Fruit fly (Drosophila melanogaster): ENCODE measurements around the gene yata.

The yata gene

DNA sequence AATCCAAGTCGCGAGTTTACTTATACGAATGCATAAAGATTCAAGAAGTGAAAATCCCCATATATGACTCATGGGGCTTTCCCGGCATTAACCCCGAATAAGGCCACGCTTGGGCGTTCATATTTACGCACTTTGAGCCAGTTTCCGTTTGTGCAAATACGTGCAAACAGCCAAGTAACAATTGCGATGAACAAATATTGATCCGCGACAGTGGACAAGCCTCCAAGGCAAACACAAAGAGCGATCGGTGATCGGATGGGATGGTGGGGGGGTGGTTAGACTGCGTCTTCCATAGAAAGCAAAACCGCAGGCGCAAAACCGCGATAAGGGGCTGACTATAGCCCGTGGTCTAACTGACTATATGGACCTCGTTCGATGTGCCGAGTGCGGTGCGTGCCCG is 8.2 kb downstream of the yata start (continued):
- TF ChIP-seq nau (GFP tag; optimal IDR thresholded peaks at IDR 0.05), result peak; percentile 49
- TF ChIP-seq CG1024 (GFP tag; IDR thresholded peaks at IDR 0.05), result no peak
- peak; percentile 5 for TF ChIP-seq CG13296 (GFP tag; optimal IDR thresholded peaks at IDR 0.05)
- peak; percentile 18 for TF ChIP-seq CG17912 (GFP tag; optimal IDR thresholded peaks at IDR 0.05)
- no peak for TF ChIP-seq sim (GFP tag; IDR thresholded peaks at IDR 0.05)
- TF ChIP-seq hbn (GFP tag; IDR thresholded peaks at IDR 0.05; ENCODE audit: partially characterized antibody), result no peak
- TF ChIP-seq dmrt99B (tag; optimal IDR thresholded peaks at IDR 0.05), result peak; percentile 0
- TF ChIP-seq disco-r (GFP tag; optimal IDR thresholded peaks at IDR 0.05), result no peak
- no peak for TF ChIP-seq CG10543 (GFP tag; optimal IDR thresholded peaks at IDR 0.05)
- TF ChIP-seq MBD-R2 (GFP tag; IDR thresholded peaks at IDR 0.05), result peak; percentile 13; the same call in 1 of the 2 replicates
- TF ChIP-seq BtbVII (GFP tag; optimal IDR thresholded peaks at IDR 0.05), result peak; percentile 15
- no peak for TF ChIP-seq kah (GFP tag; optimal IDR thresholded peaks at IDR 0.05)
- TF ChIP-seq CG3281 (GFP tag; optimal IDR thresholded peaks at IDR 0.05), result peak; percentile 14
- TF ChIP-seq mirr (GFP tag; optimal IDR thresholded peaks at IDR 0.05), result peak; percentile 59
- no peak for TF ChIP-seq danr (GFP tag; IDR thresholded peaks at IDR 0.05)
- TF ChIP-seq CG30020 (tag; optimal IDR thresholded peaks at IDR 0.05), result no peak
- peak; percentile 7 for TF ChIP-seq Fer1 (GFP tag; optimal IDR thresholded peaks at IDR 0.05)
- TF ChIP-seq CG31441 (GFP tag; IDR thresholded peaks at IDR 0.05), result no peak
- TF ChIP-seq bab2 (GFP tag; optimal IDR thresholded peaks at IDR 0.05), result peak; percentile 43
- peak; percentile 6 for TF ChIP-seq Atf-2 (GFP tag; optimal IDR thresholded peaks at IDR 0.05)
- TF ChIP-seq onecut (GFP tag; IDR thresholded peaks at IDR 0.05), result peak; percentile 9; the same call in 1 of the 2 replicates
- no peak for TF ChIP-seq CG18476 (GFP tag; optimal IDR thresholded peaks at IDR 0.05)
- TF ChIP-seq so (GFP tag; IDR thresholded peaks at IDR 0.05), result 0 out of 3 replicates have a peak, but pooled peaks have one; percentile 16
- peak; percentile 0 for TF ChIP-seq Deaf1 (tag; optimal IDR thresholded peaks at IDR 0.05)
- TF ChIP-seq Bgb (GFP tag; IDR thresholded peaks at IDR 0.05; ENCODE audit: partially characterized antibody), result 0 out of 2 replicates have a peak, but pooled peaks have one; percentile 13
- TF ChIP-seq Lhr (GFP tag; optimal IDR thresholded peaks at IDR 0.05), result no peak
- no peak for TF ChIP-seq CG11560 (tag; IDR thresholded peaks at IDR 0.05)
- TF ChIP-seq org-1 (GFP tag; optimal IDR thresholded peaks at IDR 0.05), result peak; percentile 9
- peak; percentile 32 for TF ChIP-seq MTF-1 (GFP tag; optimal IDR thresholded peaks at IDR 0.05; ENCODE audit: borderline replicate concordance)
- TF ChIP-seq gsb (GFP tag; IDR thresholded peaks at IDR 0.05), result no peak
- TF ChIP-seq nom (GFP tag; optimal IDR thresholded peaks at IDR 0.05), result peak; percentile 87

DNA sequence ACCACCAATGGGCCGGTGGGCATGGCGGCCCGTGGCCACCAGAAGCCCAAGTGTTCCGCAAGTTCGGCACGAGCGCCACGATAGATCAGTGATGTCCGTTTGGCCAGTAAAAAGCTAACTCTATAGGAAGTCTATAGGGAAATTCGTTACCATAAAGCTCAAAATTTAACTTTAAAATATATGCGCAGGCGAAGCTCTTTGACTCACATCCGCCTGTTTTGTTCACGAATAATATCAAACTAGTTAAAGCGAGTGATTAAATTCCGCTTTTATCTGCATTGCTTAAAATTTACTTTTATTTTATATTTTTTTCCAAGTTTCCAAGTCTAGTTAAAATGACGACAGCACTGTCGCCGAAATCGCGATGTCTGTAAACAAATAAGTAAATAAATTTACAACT is 8.7 kb downstream of the yata start:
- TF ChIP-seq Hr51 (GFP tag; optimal IDR thresholded peaks at IDR 0.05) (peak in 1 of 2 experiments; percentile 6), Oli (tag; optimal IDR thresholded peaks at IDR 0.05) (peak; percentile 21), Kr (GFP tag; optimal IDR thresholded peaks at IDR 0.05) (no peak), CG2129 (GFP tag; IDR thresholded peaks at IDR 0.05; ENCODE audit: partially characterized antibody) (no peak), row (GFP tag; IDR thresholded peaks at IDR 0.05) (peak; percentile 29; the same call in 1 of the 3 replicates), tx (GFP tag; optimal IDR thresholded peaks at IDR 0.05) (no peak), Sry-β (GFP tag; optimal IDR thresholded peaks at IDR 0.05) (peak; percentile 44), Ssrp (tag; optimal IDR thresholded peaks at IDR 0.05) (peak; percentile 2), gem (tag; optimal IDR thresholded peaks at IDR 0.05) (peak; percentile 35), sna (GFP tag; IDR thresholded peaks at IDR 0.05; ENCODE audit: partially characterized antibody) (no peak), CG7839 (tag; optimal IDR thresholded peaks at IDR 0.05) (peak; percentile 5), sens (GFP tag) (peak; percentile 44), CG1603 (tag; optimal IDR thresholded peaks at IDR 0.05) (no peak), wdn (GFP tag; IDR thresholded peaks at IDR 0.05) (no peak), Sox102F (GFP tag; optimal IDR thresholded peaks at IDR 0.05) (peak; percentile 3), unpg (GFP tag; optimal IDR thresholded peaks at IDR 0.05) (peak; percentile 3), Drgx (GFP tag; IDR thresholded peaks at IDR 0.05) (peak; percentile 25; the same call in 1 of the 2 replicates)

Data from whole organism, embryonic.